Fruit fly (Drosophila melanogaster) whole organism, pupa: ENCODE data around the gene CG7017.

ENCODE experiments used
- CG14655 ChIP-seq: fragments of 200-800 bp; sonication (Bioruptor generic); optimal IDR thresholded peaks from 3 replicates; lab custom pipeline; 2017; ENCODE audit warnings: mild to moderate bottlenecking, missing biosample characterization, missing genetic modification reagents, missing genetic modification characterization
- CG17806 ChIP-seq: fragments of 200-800 bp; sonication (Bioruptor generic); optimal IDR thresholded peaks from 2 replicates; lab custom pipeline; 2018; ENCODE audit warnings: missing biosample characterization, mild to moderate bottlenecking, missing genetic modification characterization, moderate library complexity
- CG32121 ChIP-seq: fragments of 200-800 bp; sonication (Bioruptor generic); IDR thresholded peaks from 2 replicates; pipeline ENCODE4 v1.3.6; 2022; ENCODE audit warnings: missing biosample characterization, missing genetic modification characterization
- CG8159 ChIP-seq: fragments of 200-800 bp; sonication (Bioruptor generic); optimal IDR thresholded peaks from 3 replicates; lab custom pipeline; 2018; ENCODE audit warnings: missing biosample characterization, mild to moderate bottlenecking, missing genetic modification characterization, moderate library complexity
- EcR ChIP-seq: fragments of 200-800 bp; sonication (Bioruptor generic); optimal IDR thresholded peaks from 3 replicates; lab custom pipeline; 2019; ENCODE audit warnings: missing biosample characterization, missing genetic modification characterization, mild to moderate bottlenecking, moderate library complexity, missing genetic modification reagents
- Pif1A ChIP-seq: fragments of 200-800 bp; sonication (Bioruptor generic); optimal IDR thresholded peaks from 3 replicates; lab custom pipeline; 2016; ENCODE audit warnings: missing biosample characterization, missing genetic modification characterization
- Snoo ChIP-seq: fragments of 200-800 bp; sonication (Bioruptor generic); optimal IDR thresholded peaks from 3 replicates; lab custom pipeline; 2017; ENCODE audit warnings: missing biosample characterization, mild to moderate bottlenecking, missing genetic modification characterization, inconsistent platforms
- rn ChIP-seq: fragments of 200-800 bp; sonication (Bioruptor generic); IDR thresholded peaks from 2 replicates; pipeline ENCODE4 v1.3.6; 2022; ENCODE audit warnings: missing biosample characterization, missing genetic modification characterization

dm6 chr3L:20240753-20241152 is 28.8 kb upstream of the CG7017 start, which contains the start of gene Clc:
- TF ChIP-seq CG14655 (GFP tag; lab: Kevin White, UChicago) (no peak), Pif1A (GFP tag; lab: Kevin White, UChicago) (no peak), rn (GFP tag; lab: Robert Waterston, UW) (no peak), CG17806 (tag; lab: Kevin White, UChicago) (no peak), Snoo (tag; lab: Kevin White, UChicago) (no peak), CG8159 (tag; lab: Kevin White, UChicago) (no peak), CG32121 (no peak), EcR (GFP tag; lab: Kevin White, UChicago) (no peak)
